Fruit fly (Drosophila melanogaster): Measurements from ENCODE around the gene CG10469.

Gene CG10469

DNA sequence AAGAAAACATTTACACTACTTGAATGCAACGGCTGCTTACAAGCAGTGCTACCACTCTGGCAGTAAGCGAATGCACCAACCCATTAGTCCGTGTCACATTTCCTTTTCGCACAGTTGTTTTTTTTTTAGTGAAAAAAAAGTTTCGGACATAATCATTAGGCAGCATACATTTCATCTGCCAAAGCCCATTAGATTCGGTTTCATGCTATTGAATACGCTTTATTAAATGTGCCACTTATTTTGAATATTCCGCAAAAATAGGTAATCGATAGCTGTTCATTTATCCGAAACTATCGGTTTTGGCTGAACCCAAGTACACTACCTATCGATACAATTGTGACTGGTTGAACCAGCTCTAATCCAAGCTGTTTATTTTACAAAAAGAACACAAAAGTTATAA is 38.3 kb downstream of the CG10469 start, which contains the start of gene tant (continued):
- TF ChIP-seq Dad (GFP tag; optimal IDR thresholded peaks at IDR 0.05): peak; percentile 15
- TF ChIP-seq NC2α (GFP tag; optimal IDR thresholded peaks at IDR 0.05): no peak
- no peak for TF ChIP-seq cad (GFP tag; optimal IDR thresholded peaks at IDR 0.05)
- TF ChIP-seq sima (GFP tag; optimal IDR thresholded peaks at IDR 0.05): no peak
- TF ChIP-seq HmgZ (tag; optimal IDR thresholded peaks at IDR 0.05): peak; percentile 49
- no peak for TF ChIP-seq her (GFP tag; optimal IDR thresholded peaks at IDR 0.05)
- TF ChIP-seq Hmx (GFP tag; optimal IDR thresholded peaks at IDR 0.05): no peak
- peak; percentile 75 for TF ChIP-seq sens (GFP tag)
- no peak for TF ChIP-seq CG15073 (GFP tag; optimal IDR thresholded peaks at IDR 0.05)
- TF ChIP-seq nmo (GFP tag; optimal IDR thresholded peaks at IDR 0.05): peak; percentile 77
- no peak for TF ChIP-seq Dbx (GFP tag; IDR thresholded peaks at IDR 0.05)
- no peak for TF ChIP-seq corto (GFP tag; optimal IDR thresholded peaks at IDR 0.05)
- TF ChIP-seq CG7372 (GFP tag; IDR thresholded peaks at IDR 0.05): no peak
- TF ChIP-seq CG3065 (GFP tag; optimal IDR thresholded peaks at IDR 0.05): no peak
- no peak for TF ChIP-seq ssp (GFP tag; IDR thresholded peaks at IDR 0.05)
- TF ChIP-seq nerfin-2 (GFP tag; IDR thresholded peaks at IDR 0.05; ENCODE audit: partially characterized antibody): peak; percentile 82
- TF ChIP-seq CG4617 (GFP tag; optimal IDR thresholded peaks at IDR 0.05; ENCODE audit: borderline replicate concordance): peak; percentile 86
- no peak for TF ChIP-seq sr (GFP tag; IDR thresholded peaks at IDR 0.05)
- no peak for TF ChIP-seq wdn (GFP tag; IDR thresholded peaks at IDR 0.05)
- peak; percentile 6 for TF ChIP-seq Hsf (GFP tag; optimal IDR thresholded peaks at IDR 0.05)
- peak; percentile 74 for TF ChIP-seq Lhr (GFP tag; optimal IDR thresholded peaks at IDR 0.05)
- no peak for TF ChIP-seq fd96Cb (tag; optimal IDR thresholded peaks at IDR 0.05)
- TF ChIP-seq CG18764 (GFP tag; optimal IDR thresholded peaks at IDR 0.05): peak; percentile 6
- peak; percentile 94 for TF ChIP-seq CG2116 (GFP tag; optimal IDR thresholded peaks at IDR 0.05)
- TF ChIP-seq Chrac-16 (GFP tag; optimal IDR thresholded peaks at IDR 0.05): no peak
- TF ChIP-seq Med (GFP tag): peak; percentile 65
- peak; percentile 43 for TF ChIP-seq CG11504 (tag; optimal IDR thresholded peaks at IDR 0.05)
- no peak for TF ChIP-seq seq (GFP tag; IDR thresholded peaks at IDR 0.05)
- no peak for TF ChIP-seq CG4854 (GFP tag; optimal IDR thresholded peaks at IDR 0.05)
- peak; percentile 16 for TF ChIP-seq CG1792 (GFP tag; optimal IDR thresholded peaks at IDR 0.05)
- TF ChIP-seq CG10462 (GFP tag; optimal IDR thresholded peaks at IDR 0.05): no peak
- peak; percentile 76 for TF ChIP-seq pita (GFP tag; optimal IDR thresholded peaks at IDR 0.05)
- peak; percentile 95 for TF ChIP-seq Dll (GFP tag; IDR thresholded peaks at IDR 0.05; ENCODE audit: partially characterized antibody)
- TF ChIP-seq mam (GFP tag; optimal IDR thresholded peaks at IDR 0.05): peak; percentile 13
- TF ChIP-seq slou (GFP tag; optimal IDR thresholded peaks at IDR 0.05): no peak
- peak; percentile 84 for TF ChIP-seq E2f2 (GFP tag; IDR thresholded peaks at IDR 0.05)
- TF ChIP-seq CG12391 (tag; optimal IDR thresholded peaks at IDR 0.05): peak; percentile 24
- no peak for TF ChIP-seq CG17385 (GFP tag; optimal IDR thresholded peaks at IDR 0.05)
- TF ChIP-seq CG5953 (GFP tag; IDR thresholded peaks at IDR 0.05): no peak
- TF ChIP-seq CG2199 (GFP tag; IDR thresholded peaks at IDR 0.05): no peak
- no peak for TF ChIP-seq CG11696 (GFP tag; IDR thresholded peaks at IDR 0.05)
- no peak for TF ChIP-seq Tbp (GFP tag; optimal IDR thresholded peaks at IDR 0.05)
- no peak for TF ChIP-seq CG14014 (GFP tag; IDR thresholded peaks at IDR 0.05)
- peak; percentile 72 for TF ChIP-seq CG17186 (GFP tag; optimal IDR thresholded peaks at IDR 0.05)
- no peak for TF ChIP-seq prd (optimal IDR thresholded peaks at IDR 0.05)
- TF ChIP-seq prd (GFP tag; IDR thresholded peaks at IDR 0.05): no peak
- TF ChIP-seq hb (GFP tag; IDR thresholded peaks at IDR 0.05; ENCODE audit: partially characterized antibody): peak; percentile 81
- peak; percentile 95 for TF ChIP-seq CG31365 (tag; optimal IDR thresholded peaks at IDR 0.05)
- no peak for TF ChIP-seq HLH3B (GFP tag; IDR thresholded peaks at IDR 0.05)
- no peak for TF ChIP-seq CG7357 (GFP tag; IDR thresholded peaks at IDR 0.05)
- no peak for TF ChIP-seq CG4820 (GFP tag; optimal IDR thresholded peaks at IDR 0.05)
- TF ChIP-seq CG15696 (tag; optimal IDR thresholded peaks at IDR 0.05): no peak
- no peak for TF ChIP-seq fru (optimal IDR thresholded peaks at IDR 0.05)
- TF ChIP-seq CG10274 (GFP tag; optimal IDR thresholded peaks at IDR 0.05): no peak
